Worm (Caenorhabditis elegans) whole organism, young adult: Measurements from ENCODE around the gene F20D1.22.
A peak's percentile ranks its signal among the peaks of the same experiment; 100 is the strongest.

ENCODE experiments used
- athp-1 ChIP-seq: sonication (generic microtip); optimal IDR thresholded peaks from 2 replicates; lab custom pipeline; 2017; ENCODE audit warnings: mild to moderate bottlenecking, missing genetic modification characterization, missing compliant biosample characterization
- egl-44 ChIP-seq: fragments of 200-800 bp; sonication (Bioruptor generic); IDR thresholded peaks from 2 replicates; pipeline ENCODE4 v1.3.6; 2022; ENCODE audit warnings: missing genetic modification reagents, missing genetic modification characterization, missing compliant biosample characterization
- him-1 ChIP-seq: sonication (generic microtip); optimal IDR thresholded peaks from 2 replicates; lab custom pipeline; 2016; ENCODE audit warnings: missing genotype, missing genetic modification reagents, missing genetic modification characterization, missing compliant biosample characterization
- hlh-12 ChIP-seq: sonication (generic microtip); optimal IDR thresholded peaks from 2 replicates; lab custom pipeline; 2016; ENCODE audit warnings: missing genetic modification characterization, missing compliant biosample characterization
- let-607 ChIP-seq, 2 experiments: fragments of 200-800 bp in 1 of 2; sonication (Bioruptor generic) in 1 of 2; sonication (generic microtip) in 1 of 2; optimal IDR thresholded peaks; 2 replicates each; lab custom pipeline; 2016 to 2018; ENCODE audit warnings: mild to moderate bottlenecking in 2 of 2, missing compliant biosample characterization in 2 of 2, missing genetic modification characterization in 2 of 2, moderate library complexity in 2 of 2, missing genotype in 1 of 2
- nhr-80 ChIP-seq: sonication (generic microtip); optimal IDR thresholded peaks from 2 replicates; lab custom pipeline; 2016; ENCODE audit warnings: missing genetic modification characterization, missing compliant biosample characterization
- repo-1 ChIP-seq: sonication (generic microtip); optimal IDR thresholded peaks from 2 replicates; lab custom pipeline; 2017; ENCODE audit warnings: mild to moderate bottlenecking, missing genetic modification characterization, missing compliant biosample characterization
- snpc-4 ChIP-seq, 5 experiments: fragments of 150-350 bp in 1 of 5; sonication (generic microtip) in 4 of 5; optimal IDR thresholded peaks; 2 replicates each; lab custom pipeline; 2014 to 2018; ENCODE audit warnings: missing genetic modification characterization in 5 of 5, missing biosample characterization in 3 of 5, antibody characterized with exemption in 2 of 5, mild to moderate bottlenecking in 2 of 5, missing compliant biosample characterization in 2 of 5, missing genotype in 2 of 5, moderate library complexity in 2 of 5, missing genetic modification reagents in 1 of 5
- unc-62 ChIP-seq: fragments of 150-350 bp; optimal IDR thresholded peaks from 2 replicates; lab custom pipeline; 2014; ENCODE audit warnings: missing biosample characterization, missing genetic modification reagents, missing genetic modification characterization

DNA sequence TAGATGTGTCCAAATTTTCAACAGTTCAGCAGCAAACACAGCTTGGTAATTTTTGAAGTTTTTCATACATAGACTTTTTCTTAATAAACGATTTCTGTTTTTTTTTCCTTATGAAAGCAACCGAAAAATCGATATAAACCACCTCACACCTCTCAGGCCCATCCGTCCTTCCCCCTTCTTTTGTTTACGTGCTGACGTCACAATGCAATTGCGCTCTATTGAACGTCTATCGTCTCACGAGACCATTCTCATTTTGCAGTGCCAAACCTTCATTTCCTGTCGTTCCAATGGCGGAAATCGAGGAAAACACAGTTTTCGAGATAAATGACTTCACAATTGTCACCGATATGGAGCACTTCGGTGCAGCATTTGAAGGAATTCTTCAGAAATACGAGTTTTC is 16.7 kb downstream of the F20D1.22 start, which contains the start of gene rbg-1:
- TF ChIP-seq egl-44 (GFP tag; lab: Robert Waterston, UW) (no peak), hlh-12 (tag; lab: Kevin White, UChicago) (no peak), him-1 (no peak), unc-62 (no peak), let-607 (tag; optimal IDR thresholded peaks at IDR 0.05; lab: Kevin White, UChicago) (peak; percentile 50 to 71), nhr-80 (peak; percentile 65), repo-1 (tag; lab: Kevin White, UChicago) (no peak), athp-1 (tag; lab: Kevin White, UChicago) (no peak), snpc-4 (GFP tag; optimal IDR thresholded peaks at IDR 0.05; lab: Kevin White, UChicago) (no peak), snpc-4 (tag; optimal IDR thresholded peaks at IDR 0.05; lab: Kevin White, UChicago) (peak in 3 of 4 experiments; percentile 17 to 43 (median 24))
